Worm (Caenorhabditis elegans): Measurements from ENCODE around the gene R10E11.5.
A peak's percentile ranks its signal among the peaks of the same experiment; 100 is the strongest.

Gene R10E11.5

ce11 chrIII:9745333-9745897, 44.0 kb downstream of the R10E11.5 start:
- no peak for TF ChIP-seq med-1 (GFP tag; optimal IDR thresholded peaks at IDR 0.05; ENCODE audit: insufficient read depth)
- TF ChIP-seq ref-1 (GFP tag; conservative IDR thresholded peaks at IDR 0.05), result no peak
- no peak for TF ChIP-seq ztf-29 (GFP tag; IDR thresholded peaks at IDR 0.05)
- no peak for TF ChIP-seq flt-1 (GFP tag; IDR thresholded peaks at IDR 0.05)
- no peak for TF ChIP-seq ztf-23 (GFP tag; IDR thresholded peaks at IDR 0.05)
- no peak for TF ChIP-seq tab-1 (GFP tag; IDR thresholded peaks at IDR 0.05)
- no peak for TF ChIP-seq cog-1 (tag; optimal IDR thresholded peaks at IDR 0.05)
- no peak for TF ChIP-seq klf-2 (GFP tag; conservative IDR thresholded peaks at IDR 0.05)
- no peak for TF ChIP-seq T22C8.4 (GFP tag; IDR thresholded peaks at IDR 0.05)

DNA sequence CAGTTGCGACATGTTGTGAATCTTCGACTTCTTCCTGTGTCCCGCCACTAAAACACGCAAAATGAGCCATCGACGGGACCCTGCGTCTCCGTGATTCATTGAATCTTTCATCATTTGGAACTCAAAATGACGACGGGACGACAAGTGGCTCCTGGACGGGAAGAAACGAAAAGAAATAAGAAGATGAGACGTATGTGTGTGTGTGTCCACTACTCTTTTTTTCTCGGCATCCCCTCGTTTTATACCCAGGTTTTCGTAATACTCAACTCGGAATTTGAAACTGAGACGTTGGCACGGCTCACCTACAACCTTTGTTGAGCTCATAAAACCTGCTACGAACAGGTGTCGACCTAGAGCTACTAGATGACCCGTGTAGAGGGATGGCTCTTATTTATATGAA, 44.9 kb downstream of the R10E11.5 start:
- TF ChIP-seq ref-1 (GFP tag; conservative IDR thresholded peaks at IDR 0.05) (no peak; the same call in 1 of the 2 replicates), cog-1 (tag; optimal IDR thresholded peaks at IDR 0.05) (no peak), tab-1 (GFP tag; IDR thresholded peaks at IDR 0.05) (no peak), T22C8.4 (GFP tag; IDR thresholded peaks at IDR 0.05) (no peak)

- TF ChIP-seq flt-1 (GFP tag; IDR thresholded peaks at IDR 0.05) (no peak), ztf-23 (GFP tag; IDR thresholded peaks at IDR 0.05) (no peak), ztf-29 (GFP tag; IDR thresholded peaks at IDR 0.05) (no peak), ref-1 (GFP tag; conservative IDR thresholded peaks at IDR 0.05) (no peak), med-1 (GFP tag; optimal IDR thresholded peaks at IDR 0.05; ENCODE audit: insufficient read depth) (no peak), tab-1 (GFP tag; IDR thresholded peaks at IDR 0.05) (no peak), klf-2 (GFP tag; conservative IDR thresholded peaks at IDR 0.05) (no peak), cog-1 (tag; optimal IDR thresholded peaks at IDR 0.05) (no peak)
These were observed 46.2 kb downstream of the R10E11.5 start, which contains the start of gene T05G5.1 for ce11 chrIII:9743239-9743638. Gene T05G5.1 (minus strand): TSS chrIII:9743339.

DNA sequence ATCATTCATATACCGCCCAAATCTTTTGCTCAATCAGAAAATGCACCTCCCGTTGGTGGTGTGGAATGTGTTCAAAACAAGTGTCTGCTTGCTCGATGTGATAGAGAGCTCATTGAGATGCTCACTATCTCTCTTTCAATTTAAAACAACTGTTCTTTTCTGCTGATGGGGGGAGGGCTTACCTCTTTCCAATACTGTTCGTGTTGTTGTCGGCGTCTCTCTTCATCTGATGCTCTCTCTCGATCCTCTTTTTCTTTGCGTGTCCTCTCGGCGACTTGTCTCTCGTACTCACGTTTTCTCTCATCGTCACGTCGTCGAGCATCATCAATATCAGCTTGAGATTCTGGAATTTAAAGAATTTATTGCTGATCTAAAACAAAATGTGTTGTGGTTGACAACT, 47.5 kb downstream of the R10E11.5 start:
- no peak for TF ChIP-seq flt-1 (GFP tag; IDR thresholded peaks at IDR 0.05)
- TF ChIP-seq tab-1 (GFP tag; IDR thresholded peaks at IDR 0.05), result no peak
- TF ChIP-seq ref-1 (GFP tag; conservative IDR thresholded peaks at IDR 0.05), result no peak
- TF ChIP-seq ztf-29 (GFP tag; IDR thresholded peaks at IDR 0.05), result 0 out of 2 replicates have a peak, but pooled peaks have one; percentile 38
- no peak for TF ChIP-seq cog-1 (tag; optimal IDR thresholded peaks at IDR 0.05)
- TF ChIP-seq med-1 (GFP tag; optimal IDR thresholded peaks at IDR 0.05; ENCODE audit: insufficient read depth), result no peak

- no peak for TF ChIP-seq ref-1 (GFP tag; conservative IDR thresholded peaks at IDR 0.05)
- no peak for TF ChIP-seq cog-1 (tag; optimal IDR thresholded peaks at IDR 0.05)
- TF ChIP-seq ztf-29 (GFP tag; IDR thresholded peaks at IDR 0.05), result no peak
- TF ChIP-seq med-1 (GFP tag; optimal IDR thresholded peaks at IDR 0.05; ENCODE audit: insufficient read depth), result no peak
- no peak for TF ChIP-seq klf-2 (GFP tag; conservative IDR thresholded peaks at IDR 0.05)
- no peak for TF ChIP-seq flt-1 (GFP tag; IDR thresholded peaks at IDR 0.05)
- no peak for TF ChIP-seq ztf-23 (GFP tag; IDR thresholded peaks at IDR 0.05)
- TF ChIP-seq T22C8.4 (GFP tag; IDR thresholded peaks at IDR 0.05), result no peak
- TF ChIP-seq tab-1 (GFP tag; IDR thresholded peaks at IDR 0.05), result no peak
These were observed 48.8 kb downstream of the R10E11.5 start for ce11 chrIII:9740663-9741062.

DNA sequence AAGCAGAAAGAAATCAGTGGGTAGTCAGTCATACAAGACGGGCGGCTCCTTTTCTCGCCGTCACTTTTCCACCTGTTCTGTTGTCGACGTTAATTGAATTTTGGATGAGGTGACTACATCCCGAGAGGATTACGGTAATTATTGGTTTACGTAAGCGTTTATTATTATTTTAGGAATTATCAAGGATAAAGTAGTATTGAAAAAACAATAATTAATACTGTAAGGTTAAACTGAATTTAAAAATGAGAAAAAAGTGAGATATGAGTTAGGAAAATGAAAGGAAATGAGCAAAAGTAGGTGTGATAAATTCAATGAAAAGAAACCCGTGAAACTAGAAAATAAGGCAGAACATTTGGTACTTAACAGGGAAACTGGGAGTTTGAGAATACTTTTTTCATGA, 50.5 kb downstream of the R10E11.5 start, which contains the start of gene hlh-4:
Gene hlh-4, minus strand, starts transcription at position 101 of the 400 bp plus-strand sequence.
- TF ChIP-seq tab-1 (GFP tag; IDR thresholded peaks at IDR 0.05) (no peak), med-1 (GFP tag; optimal IDR thresholded peaks at IDR 0.05; ENCODE audit: insufficient read depth) (no peak), cog-1 (tag; optimal IDR thresholded peaks at IDR 0.05) (no peak), klf-2 (GFP tag; conservative IDR thresholded peaks at IDR 0.05) (no peak)

Measured in whole organism, midembryonic.